Worm (Caenorhabditis elegans) whole organism, L4 larva: ENCODE measurements around the gene F54A3.6.
"Not testable (repeated sequence)": the region's sequence is repeated elsewhere in the genome, so short reads cannot be mapped to it uniquely, and the experiment has no call there.

Experiments
- lin-38 ChIP-seq: fragments of 200-800 bp; sonication (Bioruptor generic); IDR thresholded peaks from 2 replicates; pipeline ENCODE4 v1.3.6; 2022; ENCODE audit warnings: missing genetic modification reagents, missing genetic modification characterization, missing compliant biosample characterization
- zip-11 ChIP-seq: fragments of 200-800 bp; sonication (Bioruptor generic); IDR thresholded peaks from 2 replicates; pipeline ENCODE4 v1.3.6; 2022; ENCODE audit warnings: missing genetic modification characterization, missing compliant biosample characterization

- TF ChIP-seq zip-11 (GFP tag; lab: Robert Waterston, UW); lin-38: not testable (repeated sequence)
These were observed 22.6 kb upstream of the F54A3.6 start, which contains the start of gene K09F6.3 for ce11 chrII:2254861-2255260.
